Fruit fly (Drosophila melanogaster) whole organism, embryonic: ENCODE measurements around the gene Drs.
A peak's percentile ranks its signal among the peaks of the same experiment; 100 is the strongest.

ENCODE experiments used
- Ada2b ChIP-seq: fragments of 200-800 bp; sonication (Bioruptor generic); IDR thresholded peaks from 2 replicates; pipeline ENCODE4 v1.3.6; 2022; ENCODE audit warnings: missing biosample characterization, missing genetic modification characterization
- Aef1 ChIP-seq: fragments of 200-800 bp; sonication (Bioruptor generic); IDR thresholded peaks from 3 replicates; pipeline ENCODE4 v1.3.6; 2022; ENCODE audit warnings: missing biosample characterization, missing genetic modification characterization
- BtbVII ChIP-seq: fragments of 200-800 bp; sonication (Bioruptor generic); optimal IDR thresholded peaks from 3 replicates; lab custom pipeline; 2017; ENCODE audit warnings: missing biosample characterization, mild to moderate bottlenecking, missing genetic modification characterization
- CG10147 ChIP-seq: fragments of 200-800 bp; sonication (Bioruptor generic); optimal IDR thresholded peaks from 2 replicates; lab custom pipeline; 2019; ENCODE audit warnings: missing biosample characterization, mild to moderate bottlenecking, missing genetic modification characterization, moderate library complexity
- CG10565 ChIP-seq: fragments of 200-800 bp; sonication (Bioruptor generic); optimal IDR thresholded peaks from 3 replicates; lab custom pipeline; 2016; ENCODE audit warnings: missing biosample characterization, mild to moderate bottlenecking, missing genetic modification characterization
- CG12769 ChIP-seq: fragments of 200-800 bp; sonication (Bioruptor generic); optimal IDR thresholded peaks from 2 replicates; lab custom pipeline; 2019; ENCODE audit warnings: missing biosample characterization, mild to moderate bottlenecking, missing genetic modification characterization, moderate library complexity
- CG13287 ChIP-seq: fragments of 200-800 bp; sonication (Bioruptor generic); IDR thresholded peaks from 2 replicates; pipeline ENCODE4 v1.3.6; 2022; ENCODE audit warnings: missing biosample characterization, missing genetic modification characterization; ENCODE audit not compliant: partially characterized antibody
- CG13894 ChIP-seq: fragments of 200-800 bp; sonication (Bioruptor generic); optimal IDR thresholded peaks from 3 replicates; lab custom pipeline; 2018; ENCODE audit warnings: missing biosample characterization, mild to moderate bottlenecking, missing genetic modification characterization, moderate library complexity
- CG14441 ChIP-seq: fragments of 200-800 bp; sonication (Bioruptor generic); IDR thresholded peaks from 2 replicates; pipeline ENCODE4 v1.3.6; 2022; ENCODE audit warnings: missing biosample characterization, missing genetic modification characterization
- CG14667 ChIP-seq: fragments of 200-800 bp; sonication (Bioruptor generic); IDR thresholded peaks from 2 replicates; pipeline ENCODE4 v1.3.6; 2022; ENCODE audit warnings: missing biosample characterization, missing genetic modification characterization
- CG15696 ChIP-seq: fragments of 200-800 bp; sonication (Bioruptor generic); optimal IDR thresholded peaks from 2 replicates; lab custom pipeline; 2019; ENCODE audit warnings: missing biosample characterization, mild to moderate bottlenecking, missing genetic modification characterization, moderate library complexity
- CG16779 ChIP-seq: fragments of 200-800 bp; sonication (Bioruptor generic); IDR thresholded peaks from 2 replicates; pipeline ENCODE4 v1.3.6; 2022; ENCODE audit warnings: missing biosample characterization, missing genetic modification characterization
- CG16813 ChIP-seq: fragments of 200-800 bp; sonication (Bioruptor generic); IDR thresholded peaks from 3 replicates; pipeline ENCODE4 v1.3.6; 2022; ENCODE audit warnings: missing biosample characterization, missing genetic modification characterization; ENCODE audit not compliant: partially characterized antibody
- CG18619 ChIP-seq: fragments of 200-800 bp; sonication (Bioruptor generic); optimal IDR thresholded peaks from 3 replicates; lab custom pipeline; 2017; ENCODE audit warnings: missing biosample characterization, mild to moderate bottlenecking, missing genetic modification characterization
- CG2678 ChIP-seq: fragments of 200-800 bp; sonication (Bioruptor generic); optimal IDR thresholded peaks from 3 replicates; lab custom pipeline; 2019; ENCODE audit warnings: missing biosample characterization, mild to moderate bottlenecking, missing genetic modification characterization, moderate library complexity
- CG30431 ChIP-seq: fragments of 200-800 bp; sonication (Bioruptor generic); optimal IDR thresholded peaks from 2 replicates; lab custom pipeline; 2017; ENCODE audit warnings: missing biosample characterization, missing genetic modification characterization
- CG31224 ChIP-seq: fragments of 200-800 bp; sonication (Bioruptor generic); IDR thresholded peaks from 2 replicates; pipeline ENCODE4 v1.3.6; 2022; ENCODE audit warnings: missing biosample characterization, missing genetic modification characterization
- CG34224 ChIP-seq: fragments of 200-800 bp; sonication (Bioruptor generic); IDR thresholded peaks from 3 replicates; pipeline ENCODE4 v1.3.6; 2022; ENCODE audit warnings: missing biosample characterization, missing genetic modification characterization; ENCODE audit not compliant: partially characterized antibody
- CG34422 ChIP-seq: fragments of 200-800 bp; sonication (Bioruptor generic); IDR thresholded peaks from 3 replicates; pipeline ENCODE4 v1.3.6; 2022; ENCODE audit warnings: missing biosample characterization, missing genetic modification characterization
- CG3838 ChIP-seq: fragments of 200-800 bp; sonication (Bioruptor generic); optimal IDR thresholded peaks from 3 replicates; lab custom pipeline; 2016; ENCODE audit warnings: missing biosample characterization, missing genetic modification characterization
- CG4404 ChIP-seq: fragments of 200-800 bp; sonication (Bioruptor generic); IDR thresholded peaks from 2 replicates; pipeline ENCODE4 v1.3.6; 2022; ENCODE audit warnings: missing biosample characterization, missing genetic modification characterization
- CG7839 ChIP-seq: fragments of 200-800 bp; sonication (Bioruptor generic); optimal IDR thresholded peaks from 3 replicates; lab custom pipeline; 2018; ENCODE audit warnings: missing biosample characterization, mild to moderate bottlenecking, missing genetic modification characterization, moderate library complexity
- CG8359 ChIP-seq: fragments of 200-800 bp; sonication (Bioruptor generic); optimal IDR thresholded peaks from 2 replicates; lab custom pipeline; 2017; ENCODE audit warnings: missing biosample characterization, mild to moderate bottlenecking, missing genetic modification characterization, borderline replicate concordance
- CG8924 ChIP-seq: fragments of 200-800 bp; optimal IDR thresholded peaks from 3 replicates; lab custom pipeline; 2019; ENCODE audit warnings: missing biosample characterization, mild to moderate bottlenecking, missing genetic modification characterization, moderate library complexity
- Chrac-16 ChIP-seq: fragments of 200-800 bp; sonication (Bioruptor generic); optimal IDR thresholded peaks from 3 replicates; lab custom pipeline; 2016; ENCODE audit warnings: missing biosample characterization, missing genetic modification characterization
- Dbx ChIP-seq: fragments of 200-800 bp; sonication (Bioruptor generic); IDR thresholded peaks from 3 replicates; pipeline ENCODE4 v1.3.6; 2022; ENCODE audit warnings: missing biosample characterization, missing genetic modification characterization
- Deaf1 ChIP-seq: fragments of 200-800 bp; optimal IDR thresholded peaks from 3 replicates; lab custom pipeline; 2019; ENCODE audit warnings: missing biosample characterization, mild to moderate bottlenecking, missing genetic modification characterization, moderate library complexity
- Dek ChIP-seq: fragments of 200-800 bp; sonication (Bioruptor generic); optimal IDR thresholded peaks from 3 replicates; lab custom pipeline; 2019; ENCODE audit warnings: missing biosample characterization, mild to moderate bottlenecking, missing genetic modification characterization, moderate library complexity
- Fer3 ChIP-seq: fragments of 200-800 bp; sonication (Bioruptor generic); optimal IDR thresholded peaks from 2 replicates; lab custom pipeline; 2018; ENCODE audit warnings: missing biosample characterization, mild to moderate bottlenecking, missing genetic modification characterization, moderate library complexity
- HHEX ChIP-seq: fragments of 200-800 bp; sonication (Bioruptor generic); optimal IDR thresholded peaks from 3 replicates; lab custom pipeline; 2017; ENCODE audit warnings: missing biosample characterization, mild to moderate bottlenecking, missing genetic modification characterization, missing genetic modification reagents
- HLH4C ChIP-seq: fragments of 200-800 bp; sonication (Bioruptor generic); IDR thresholded peaks from 3 replicates; pipeline ENCODE4 v1.3.6; 2022; ENCODE audit warnings: missing biosample characterization, missing genetic modification characterization; ENCODE audit not compliant: partially characterized antibody
- Hand ChIP-seq: fragments of 200-800 bp; sonication (Bioruptor generic); optimal IDR thresholded peaks from 2 replicates; lab custom pipeline; 2017; ENCODE audit warnings: mild to moderate bottlenecking, missing biosample characterization, missing genetic modification reagents, missing genetic modification characterization
- HmgZ ChIP-seq: fragments of 200-800 bp; sonication (Bioruptor generic); optimal IDR thresholded peaks from 2 replicates; lab custom pipeline; 2018; ENCODE audit warnings: missing biosample characterization, mild to moderate bottlenecking, missing genetic modification characterization
- Med ChIP-seq: fragments of 200-800 bp; sonication (Bioruptor generic); peaks from one replicate; lab custom pipeline; 2016; ENCODE audit warnings: missing biosample characterization, missing genetic modification characterization, mild to moderate bottlenecking, inconsistent platforms, moderate library complexity
- NC2β ChIP-seq: fragments of 200-800 bp; sonication (Bioruptor generic); optimal IDR thresholded peaks from 2 replicates; lab custom pipeline; 2016; ENCODE audit warnings: missing biosample characterization, missing genetic modification characterization
- Side ChIP-seq: fragments of 200-800 bp; sonication (Bioruptor generic); optimal IDR thresholded peaks from 2 replicates; lab custom pipeline; 2016; ENCODE audit warnings: missing biosample characterization, missing genetic modification characterization
- ase ChIP-seq: fragments of 200-800 bp; sonication (Bioruptor generic); IDR thresholded peaks from 3 replicates; pipeline ENCODE4 v1.3.6; 2022; ENCODE audit warnings: missing biosample characterization, missing genetic modification characterization
- br ChIP-seq: fragments of >200 bp; optimal IDR thresholded peaks from 2 replicates; lab custom pipeline; 2017
- corto ChIP-seq: fragments of 200-800 bp; sonication (Bioruptor generic); optimal IDR thresholded peaks from 2 replicates; lab custom pipeline; 2016; ENCODE audit warnings: missing biosample characterization, mild to moderate bottlenecking, missing genetic modification characterization, moderate library complexity
- croc ChIP-seq: fragments of 200-800 bp; sonication (Bioruptor generic); conservative IDR thresholded peaks from 3 replicates; pipeline ENCODE4 v1.3.6; 2022; ENCODE audit warnings: missing biosample characterization, missing genetic modification characterization
- en ChIP-seq: fragments of 200-800 bp; sonication (Bioruptor generic); optimal IDR thresholded peaks from 2 replicates; lab custom pipeline; 2016; ENCODE audit warnings: missing biosample characterization, missing genetic modification characterization
- gem ChIP-seq: fragments of 200-800 bp; sonication (Bioruptor generic); optimal IDR thresholded peaks from 2 replicates; lab custom pipeline; 2019; ENCODE audit warnings: missing biosample characterization, mild to moderate bottlenecking, missing genetic modification characterization, moderate library complexity
- her ChIP-seq: fragments of 200-800 bp; sonication (Bioruptor generic); optimal IDR thresholded peaks from 2 replicates; lab custom pipeline; 2016; ENCODE audit warnings: missing biosample characterization, missing genetic modification characterization
- kay ChIP-seq: fragments of 200-800 bp; sonication (Bioruptor generic); optimal IDR thresholded peaks from 2 replicates; lab custom pipeline; 2016; ENCODE audit warnings: missing biosample characterization, missing genetic modification characterization
- lilli ChIP-seq: fragments of 200-800 bp; sonication (Bioruptor generic); optimal IDR thresholded peaks from 3 replicates; lab custom pipeline; 2016; ENCODE audit warnings: missing biosample characterization, missing genetic modification characterization
- luna ChIP-seq: fragments of 200-800 bp; sonication (Bioruptor generic); optimal IDR thresholded peaks from 2 replicates; lab custom pipeline; 2016; ENCODE audit warnings: missing biosample characterization, missing genetic modification characterization
- nerfin-1 ChIP-seq: fragments of 200-800 bp; sonication (Bioruptor generic); optimal IDR thresholded peaks from 3 replicates; lab custom pipeline; 2019; ENCODE audit warnings: missing biosample characterization, mild to moderate bottlenecking, missing genetic modification characterization, moderate library complexity
- pfk ChIP-seq: fragments of 200-800 bp; sonication (Bioruptor generic); optimal IDR thresholded peaks from 2 replicates; lab custom pipeline; 2018; ENCODE audit warnings: missing biosample characterization, mild to moderate bottlenecking, missing genetic modification characterization, moderate library complexity
- seq ChIP-seq: fragments of 200-800 bp; sonication (Bioruptor generic); IDR thresholded peaks from 2 replicates; pipeline ENCODE4 v1.3.6; 2022; ENCODE audit warnings: missing biosample characterization, missing genetic modification characterization
- sr ChIP-seq: fragments of 200-800 bp; sonication (Bioruptor generic); IDR thresholded peaks from 3 replicates; pipeline ENCODE4 v1.3.6; 2022; ENCODE audit warnings: missing biosample characterization, missing genetic modification characterization
- unc-4 ChIP-seq: fragments of 200-800 bp; sonication (Bioruptor generic); IDR thresholded peaks from 2 replicates; pipeline ENCODE4 v1.3.6; 2022; ENCODE audit warnings: missing biosample characterization, missing genetic modification characterization; ENCODE audit not compliant: partially characterized antibody

Gene Drs

dm6 chr3L:3377965-3378292 lies 8.6 kb downstream of the Drs start, which contains the start of gene Ids (continued):
- TF ChIP-seq Hand (GFP tag; lab: Kevin White, UChicago) (no peak), lilli (peak; percentile 66), HHEX (GFP tag; lab: Kevin White, UChicago) (no peak), CG13894 (tag; lab: Kevin White, UChicago) (no peak), Side (GFP tag; lab: Kevin White, UChicago) (no peak), HmgZ (tag; lab: Kevin White, UChicago) (peak; percentile 41), Chrac-16 (peak; percentile 58), CG34422 (GFP tag; lab: Robert Waterston, UW) (peak; percentile 67; the same call in 1 of the 3 replicates), NC2β (GFP tag; lab: Kevin White, UChicago) (peak; percentile 35), CG12769 (tag; lab: Kevin White, UChicago) (no peak), CG8924 (tag; lab: Kevin White, UChicago) (peak; percentile 68), kay (GFP tag; lab: Kevin White, UChicago) (no peak), her (GFP tag; lab: Kevin White, UChicago) (no peak), CG14667 (peak; percentile 66; the same call in 1 of the 2 replicates), Fer3 (tag; lab: Kevin White, UChicago) (peak; percentile 68), CG30431 (GFP tag; lab: Kevin White, UChicago) (peak; percentile 44), Deaf1 (tag; lab: Kevin White, UChicago) (peak; percentile 23), CG15696 (tag; lab: Kevin White, UChicago) (no peak), seq (GFP tag; lab: Robert Waterston, UW) (peak; percentile 80), pfk (GFP tag; lab: Kevin White, UChicago) (no peak), CG3838 (GFP tag; lab: Kevin White, UChicago) (no peak), croc (GFP tag; lab: Robert Waterston, UW) (peak; percentile 57; the same call in 2 of the 3 replicates), CG4404 (GFP tag; lab: Robert Waterston, UW) (peak; percentile 45), unc-4 (GFP tag; lab: Robert Waterston, UW) (no peak), Dek (tag; lab: Kevin White, UChicago) (peak; percentile 71), CG34224 (GFP tag; lab: Robert Waterston, UW) (no peak), br (lab: Kevin White, UChicago) (no peak), Med (GFP tag; lab: Kevin White, UChicago) (peak; percentile 84), sr (GFP tag; lab: Robert Waterston, UW) (peak; percentile 35; the same call in 1 of the 3 replicates), corto (GFP tag; lab: Kevin White, UChicago) (peak; percentile 42), CG16779 (GFP tag; lab: Robert Waterston, UW) (no peak), HLH4C (GFP tag; lab: Robert Waterston, UW) (no peak), CG14441 (GFP tag; lab: Robert Waterston, UW) (peak; percentile 86), BtbVII (GFP tag; lab: Kevin White, UChicago) (peak; percentile 70), CG7839 (tag; lab: Kevin White, UChicago) (peak; percentile 78), CG31224 (GFP tag; lab: Robert Waterston, UW) (no peak), Ada2b (GFP tag; lab: Robert Waterston, UW) (peak; percentile 78), Dbx (GFP tag; lab: Robert Waterston, UW) (peak; percentile 72; the same call in 2 of the 3 replicates), Aef1 (GFP tag; lab: Robert Waterston, UW) (peak; percentile 73; the same call in 2 of the 3 replicates), CG2678 (tag; lab: Kevin White, UChicago) (peak; percentile 76), en (GFP tag; lab: Kevin White, UChicago) (no peak), CG16813 (GFP tag; lab: Robert Waterston, UW) (no peak), CG10565 (GFP tag; lab: Kevin White, UChicago) (no peak), luna (no peak), CG8359 (GFP tag; lab: Kevin White, UChicago) (no peak), CG13287 (GFP tag; lab: Robert Waterston, UW) (no peak; the same call in 1 of the 2 replicates), nerfin-1 (no peak), gem (tag; lab: Kevin White, UChicago) (peak; percentile 78), ase (GFP tag; lab: Robert Waterston, UW) (peak; percentile 75), CG18619 (GFP tag; lab: Kevin White, UChicago) (peak; percentile 59), CG10147 (GFP tag; lab: Kevin White, UChicago) (peak; percentile 28)
